Worm (Caenorhabditis elegans) whole organism, L4/young adult: ENCODE results near the gene twk-43.

Experiments used
- W03F9.2 ChIP-seq: fragments of 150-350 bp; optimal IDR thresholded peaks from 2 replicates; lab custom pipeline; 2014; ENCODE audit warnings: missing biosample characterization, missing genetic modification characterization
- dao-5 ChIP-seq: sonication (generic microtip); optimal IDR thresholded peaks from 2 replicates; lab custom pipeline; 2016; ENCODE audit warnings: missing genotype, missing genetic modification characterization, moderate library complexity, missing compliant biosample characterization
- him-1 ChIP-seq: sonication (generic microtip); optimal IDR thresholded peaks from 2 replicates; lab custom pipeline; 2016; ENCODE audit warnings: missing genotype, missing genetic modification reagents, missing genetic modification characterization, missing compliant biosample characterization

Gene twk-43

ce11 chrV:13345867-13346328 lies at the start of gene twk-43:
TSS of gene twk-43 (plus strand) at chrV:13346278.
- TF ChIP-seq W03F9.2 (tag; lab: Kevin White, UChicago) = no peak
- no peak for TF ChIP-seq dao-5 (tag; lab: Kevin White, UChicago)
- TF ChIP-seq him-1 (tag; lab: Kevin White, UChicago) = no peak

- TF ChIP-seq him-1 (tag; lab: Kevin White, UChicago) (no peak), W03F9.2 (tag; lab: Kevin White, UChicago) (no peak), dao-5 (tag; lab: Kevin White, UChicago) (no peak)
These were observed 48.9 kb upstream of the twk-43 start, which contains the start of gene C26E1.1 for ce11 chrV:13297220-13297619. TSS of gene C26E1.1 (plus strand) at chrV:13297520.

ce11 chrV:13298706-13299105 lies 47.4 kb upstream of the twk-43 start:
- TF ChIP-seq W03F9.2 (tag; lab: Kevin White, UChicago) (no peak), dao-5 (tag; lab: Kevin White, UChicago) (no peak), him-1 (tag; lab: Kevin White, UChicago) (no peak)

- TF ChIP-seq W03F9.2 (tag; lab: Kevin White, UChicago) = no peak
- TF ChIP-seq him-1 (tag; lab: Kevin White, UChicago) = no peak
- TF ChIP-seq dao-5 (tag; lab: Kevin White, UChicago) = no peak
These were observed 46.7 kb upstream of the twk-43 start for ce11 chrV:13299398-13299797.

- TF ChIP-seq dao-5 (tag; lab: Kevin White, UChicago) (no peak), him-1 (tag; lab: Kevin White, UChicago) (no peak), W03F9.2 (tag; lab: Kevin White, UChicago) (no peak)
These were observed 45.6 kb upstream of the twk-43 start for ce11 chrV:13300492-13300891.

ce11 chrV:13301443-13301842 lies 44.6 kb upstream of the twk-43 start, which contains the start of gene ceh-79:
TSS of gene ceh-79 (plus strand) at chrV:13301833.
- TF ChIP-seq dao-5 (tag; lab: Kevin White, UChicago) = no peak
- no peak for TF ChIP-seq him-1 (tag; lab: Kevin White, UChicago)
- TF ChIP-seq W03F9.2 (tag; lab: Kevin White, UChicago) = no peak

- TF ChIP-seq dao-5 (tag; lab: Kevin White, UChicago) (no peak), him-1 (tag; lab: Kevin White, UChicago) (no peak), W03F9.2 (tag; lab: Kevin White, UChicago) (no peak)
These were observed 41.4 kb upstream of the twk-43 start, which contains the start of gene C26E1.2 for ce11 chrV:13304663-13305188. TSS of gene C26E1.2 (plus strand) at chrV:13305138.

- TF ChIP-seq him-1 (tag; lab: Kevin White, UChicago) (no peak), W03F9.2 (tag; lab: Kevin White, UChicago) (no peak), dao-5 (tag; lab: Kevin White, UChicago) (no peak)
These were observed 37.5 kb upstream of the twk-43 start, which contains the start of gene C50B6.1 for ce11 chrV:13308616-13309015. TSS of gene C50B6.1 (plus strand) at chrV:13308916.

ce11 chrV:13309806-13310205 lies 36.3 kb upstream of the twk-43 start:
- TF ChIP-seq him-1 (tag; lab: Kevin White, UChicago) (no peak), W03F9.2 (tag; lab: Kevin White, UChicago) (no peak), dao-5 (tag; lab: Kevin White, UChicago) (no peak)

- TF ChIP-seq him-1 (tag; lab: Kevin White, UChicago) (no peak), W03F9.2 (tag; lab: Kevin White, UChicago) (peak; percentile 52)
These were observed 33.8 kb upstream of the twk-43 start, which contains the start of gene nasp-2 for ce11 chrV:13312210-13312676. TSS of gene nasp-2 (minus strand) at chrV:13312260.

- peak; percentile 78 for TF ChIP-seq W03F9.2 (tag; lab: Kevin White, UChicago)
- no peak for TF ChIP-seq him-1 (tag; lab: Kevin White, UChicago)
- TF ChIP-seq dao-5 (tag; lab: Kevin White, UChicago) = no peak
These were observed 32.9 kb upstream of the twk-43 start, which contains the start of gene C50B6.3 for ce11 chrV:13313045-13313623. TSS of gene C50B6.3 (plus strand) at chrV:13313573.

ce11 chrV:13317911-13318502 lies 28.1 kb upstream of the twk-43 start, which contains the start of the genes col-161 and srh-18:
TSS of gene col-161 (minus strand) at chrV:13318011.
TSS of gene srh-18 (plus strand) at chrV:13318452.
- no peak for TF ChIP-seq dao-5 (tag; lab: Kevin White, UChicago)
- TF ChIP-seq W03F9.2 (tag; lab: Kevin White, UChicago) = no peak
- no peak for TF ChIP-seq him-1 (tag; lab: Kevin White, UChicago)

ce11 chrV:13320676-13321075 lies 25.4 kb upstream of the twk-43 start, which contains the start of gene srh-15:
TSS of gene srh-15 (plus strand) at chrV:13320976.
- TF ChIP-seq dao-5 (tag; lab: Kevin White, UChicago) (no peak), him-1 (tag; lab: Kevin White, UChicago) (no peak), W03F9.2 (tag; lab: Kevin White, UChicago) (no peak)
